Fruit fly (Drosophila melanogaster): Measurements from ENCODE around the gene fzy.

DNA sequence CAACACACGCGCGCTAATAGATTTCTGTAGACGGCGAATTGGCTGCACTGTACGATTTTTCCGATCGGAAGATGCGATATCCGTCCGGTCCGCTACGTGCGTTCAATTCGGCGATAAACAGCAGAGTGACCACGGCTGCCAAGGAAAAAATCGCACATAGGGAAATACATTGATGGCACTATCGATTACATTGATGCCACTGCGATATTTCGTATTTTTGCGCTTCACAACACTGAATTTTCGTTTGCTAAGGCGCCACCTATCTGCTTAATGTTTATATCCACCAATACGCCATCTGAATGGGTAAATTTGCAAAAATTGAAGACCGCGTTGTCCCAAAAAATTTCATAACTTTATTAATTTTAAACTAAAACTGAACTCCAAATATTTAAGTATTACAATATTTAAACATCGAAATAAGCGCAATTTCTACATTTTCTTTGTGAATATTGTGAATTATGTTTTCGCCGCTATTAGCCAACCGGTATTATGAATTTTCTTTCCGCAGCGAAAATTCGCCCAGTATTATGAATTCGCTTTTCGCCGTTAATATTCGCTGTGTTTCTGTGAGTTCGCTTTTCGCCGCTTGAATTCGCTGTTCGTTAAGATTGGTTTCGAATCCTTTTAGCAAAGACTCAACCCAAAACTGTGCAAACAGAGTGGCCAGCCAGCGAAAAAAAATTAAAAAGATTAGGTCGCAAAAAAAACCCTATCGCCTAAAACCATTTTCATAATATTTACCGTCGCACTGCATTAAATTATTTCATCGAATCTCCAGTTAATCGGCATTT lies 23.0 kb upstream of the fzy start, which contains the start of the genes crp and pkaap:
- TF ChIP-seq CTCF (optimal IDR thresholded peaks at IDR 0.05) (peak; percentile 98), CG8478 (optimal IDR thresholded peaks at IDR 0.05) (no peak)

Data from S2 (cell line).